Worm (Caenorhabditis elegans) whole organism, young adult: ENCODE measurements around the gene lst-6.

Source experiments
- B0261.1 ChIP-seq: sonication (generic microtip); optimal IDR thresholded peaks from 2 replicates; lab custom pipeline; 2016; ENCODE audit warnings: mild to moderate bottlenecking, missing genetic modification characterization, moderate library complexity, missing compliant biosample characterization
- C06A6.2 ChIP-seq: fragments of 200-800 bp; sonication (Bioruptor generic); conservative IDR thresholded peaks from 2 replicates; pipeline ENCODE4 v1.3.6; 2022; ENCODE audit warnings: missing genetic modification characterization, missing compliant biosample characterization
- C17E4.6 ChIP-seq: fragments of 200-800 bp; sonication (Bioruptor generic); IDR thresholded peaks from 2 replicates; pipeline ENCODE4 v1.3.6; 2022; ENCODE audit warnings: missing genetic modification reagents, missing genetic modification characterization, missing compliant biosample characterization
- F10E7.11 ChIP-seq: sonication (generic microtip); optimal IDR thresholded peaks from 2 replicates; lab custom pipeline; 2017; ENCODE audit warnings: mild to moderate bottlenecking, missing genetic modification characterization, moderate library complexity, missing compliant biosample characterization
- F33H1.4 ChIP-seq: fragments of 200-800 bp; sonication (Bioruptor generic); IDR thresholded peaks from 2 replicates; pipeline ENCODE4 v1.3.6; 2022; ENCODE audit warnings: missing genetic modification reagents, missing genetic modification characterization, missing compliant biosample characterization
- T26A5.8 ChIP-seq: sonication (generic microtip); optimal IDR thresholded peaks from 2 replicates; lab custom pipeline; 2016; ENCODE audit warnings: missing genetic modification characterization, missing compliant biosample characterization
- Y67H2A.10 ChIP-seq: fragments of 200-800 bp; sonication (Bioruptor generic); conservative IDR thresholded peaks from 2 replicates; pipeline ENCODE4 v1.3.6; 2022; ENCODE audit warnings: missing genetic modification reagents, missing genetic modification characterization, missing compliant biosample characterization
- Y95B8A.8 ChIP-seq: fragments of 200-800 bp; sonication (Bioruptor generic); IDR thresholded peaks from 2 replicates; pipeline ENCODE4 v1.3.6; 2022; ENCODE audit warnings: missing genetic modification reagents, missing genetic modification characterization, missing compliant biosample characterization
- ZK185.1 ChIP-seq: sonication (generic microtip); optimal IDR thresholded peaks from 2 replicates; lab custom pipeline; 2016; ENCODE audit warnings: mild to moderate bottlenecking, missing genetic modification characterization, missing compliant biosample characterization; ENCODE audit not compliant: poor library complexity, severe bottlenecking
- akir-1 ChIP-seq: fragments of 200-800 bp; sonication (Bioruptor generic); optimal IDR thresholded peaks from 2 replicates; lab custom pipeline; 2018; ENCODE audit warnings: mild to moderate bottlenecking, missing genetic modification characterization, moderate library complexity, missing compliant biosample characterization
- ama-1 ChIP-seq, 3 experiments: fragments of 150-350 bp in 1 of 3; sonication (generic microtip) in 2 of 3; optimal IDR thresholded peaks; 2 replicates each; lab custom pipeline; 2014 to 2018; ENCODE audit warnings: missing biosample characterization in 2 of 3, missing genetic modification characterization in 2 of 3, missing genetic modification reagents in 2 of 3
- aptf-3 ChIP-seq: fragments of 200-800 bp; sonication (Bioruptor generic); IDR thresholded peaks from 2 replicates; pipeline ENCODE4 v1.3.6; 2022; ENCODE audit warnings: missing genetic modification characterization, missing compliant biosample characterization
- atf-7 ChIP-seq: sonication (generic microtip); optimal IDR thresholded peaks from 2 replicates; lab custom pipeline; 2017; ENCODE audit warnings: mild to moderate bottlenecking, missing genetic modification characterization, missing compliant biosample characterization
- bed-2 ChIP-seq: fragments of 200-800 bp; sonication (Bioruptor generic); IDR thresholded peaks from 2 replicates; pipeline ENCODE4 v1.3.6; 2022; ENCODE audit warnings: missing genetic modification reagents, missing genetic modification characterization, missing compliant biosample characterization
- cebp-2 ChIP-seq: fragments of 200-800 bp; sonication (Bioruptor generic); IDR thresholded peaks from 2 replicates; pipeline ENCODE4 v1.3.6; 2022; ENCODE audit warnings: missing genetic modification characterization, missing compliant biosample characterization
- chd-7 ChIP-seq: sonication (generic microtip); optimal IDR thresholded peaks from 2 replicates; lab custom pipeline; 2016; ENCODE audit warnings: mild to moderate bottlenecking, missing genetic modification characterization, moderate library complexity, missing compliant biosample characterization
- die-1 ChIP-seq: sonication (generic microtip); optimal IDR thresholded peaks from 2 replicates; lab custom pipeline; 2016; ENCODE audit warnings: missing genotype, mild to moderate bottlenecking, missing genetic modification characterization, missing compliant biosample characterization
- dox-1 ChIP-seq: fragments of 200-800 bp; sonication (Bioruptor generic); IDR thresholded peaks from 2 replicates; pipeline ENCODE4 v1.3.6; 2022; ENCODE audit warnings: missing genetic modification reagents, missing genetic modification characterization, missing compliant biosample characterization
- dpl-1 ChIP-seq: fragments of 150-350 bp; optimal IDR thresholded peaks from 2 replicates; lab custom pipeline; 2014; ENCODE audit warnings: missing biosample characterization, missing genetic modification reagents, missing genetic modification characterization
- efl-1 ChIP-seq: fragments of 150-350 bp; optimal IDR thresholded peaks from 2 replicates; lab custom pipeline; 2014; ENCODE audit warnings: missing biosample characterization, missing genetic modification reagents, missing genetic modification characterization
- ekl-4 ChIP-seq: fragments of 200-800 bp; sonication (Bioruptor generic); IDR thresholded peaks from 2 replicates; pipeline ENCODE4 v1.3.6; 2022; ENCODE audit warnings: missing genetic modification reagents, missing genetic modification characterization, missing compliant biosample characterization
- ets-4 ChIP-seq: fragments of 200-800 bp; sonication (Bioruptor generic); optimal IDR thresholded peaks from 2 replicates; lab custom pipeline; 2018; ENCODE audit warnings: mild to moderate bottlenecking, missing genetic modification characterization, missing compliant biosample characterization
- hlh-26 ChIP-seq: fragments of 200-800 bp; sonication (Bioruptor generic); conservative IDR thresholded peaks from 2 replicates; pipeline ENCODE4 v1.3.6; 2022; ENCODE audit warnings: missing genetic modification reagents, missing genetic modification characterization, missing compliant biosample characterization
- lag-1 ChIP-seq: fragments of 200-800 bp; sonication (Bioruptor generic); IDR thresholded peaks from 2 replicates; pipeline ENCODE4 v1.3.6; 2022; ENCODE audit warnings: missing genetic modification reagents, missing genetic modification characterization, missing compliant biosample characterization
- lin-26 ChIP-seq: fragments of 200-800 bp; sonication (Bioruptor generic); IDR thresholded peaks from 2 replicates; pipeline ENCODE4 v1.3.6; 2022; ENCODE audit warnings: missing genetic modification reagents, missing genetic modification characterization, missing compliant biosample characterization
- lin-35 ChIP-seq, 3 experiments: fragments of 150-350 bp in 2 of 3; sonication (generic microtip) in 1 of 3; optimal IDR thresholded peaks; 2 replicates each; lab custom pipeline; 2014 to 2018; ENCODE audit warnings: missing biosample characterization in 3 of 3, missing genetic modification characterization in 3 of 3, missing genetic modification reagents in 3 of 3
- lin-40 ChIP-seq: sonication (generic microtip); optimal IDR thresholded peaks from 2 replicates; lab custom pipeline; 2016; ENCODE audit warnings: missing genetic modification characterization, mild to moderate bottlenecking, missing compliant biosample characterization, missing genotype, missing genetic modification reagents
- lin-54 ChIP-seq: fragments of 200-800 bp; sonication (Bioruptor generic); optimal IDR thresholded peaks from 2 replicates; lab custom pipeline; 2018; ENCODE audit warnings: mild to moderate bottlenecking, missing genetic modification characterization, missing compliant biosample characterization
- lsl-1 ChIP-seq: fragments of 200-800 bp; sonication (Bioruptor generic); optimal IDR thresholded peaks from 2 replicates; lab custom pipeline; 2018; ENCODE audit warnings: mild to moderate bottlenecking, missing genetic modification characterization, moderate library complexity, missing compliant biosample characterization
- lsy-27 ChIP-seq: sonication (generic microtip); optimal IDR thresholded peaks from 2 replicates; lab custom pipeline; 2017; ENCODE audit warnings: missing genetic modification characterization, mild to moderate bottlenecking, missing compliant biosample characterization, antibody characterized with exemption, missing genotype, borderline replicate concordance; ENCODE audit not compliant: insufficient read depth
- madf-3 ChIP-seq: fragments of 200-800 bp; sonication (Bioruptor generic); IDR thresholded peaks from 2 replicates; pipeline ENCODE4 v1.3.6; 2022; ENCODE audit warnings: missing genetic modification reagents, missing genetic modification characterization, missing compliant biosample characterization
- mcd-1 ChIP-seq: fragments of 200-800 bp; sonication (Bioruptor generic); IDR thresholded peaks from 2 replicates; pipeline ENCODE4 v1.3.6; 2022; ENCODE audit warnings: missing genetic modification reagents, missing genetic modification characterization, missing compliant biosample characterization
- mel-28 ChIP-seq: sonication (generic microtip); optimal IDR thresholded peaks from 2 replicates; lab custom pipeline; 2016; ENCODE audit warnings: borderline replicate concordance, mild to moderate bottlenecking, missing genetic modification characterization, missing compliant biosample characterization
- mes-4 ChIP-seq: sonication (generic microtip); optimal IDR thresholded peaks from 2 replicates; lab custom pipeline; 2016; ENCODE audit warnings: missing genotype, missing genetic modification characterization, missing compliant biosample characterization
- nfya-1 ChIP-seq: sonication (generic microtip); optimal IDR thresholded peaks from 2 replicates; lab custom pipeline; 2017; ENCODE audit warnings: antibody characterized with exemption, missing compliant biosample characterization, missing genetic modification characterization, borderline replicate concordance; ENCODE audit not compliant: insufficient read depth
- nfyb-1 ChIP-seq: fragments of 200-800 bp; sonication (Bioruptor generic); IDR thresholded peaks from 2 replicates; pipeline ENCODE4 v1.3.6; 2022; ENCODE audit warnings: missing genetic modification reagents, missing genetic modification characterization, missing compliant biosample characterization
- nhr-27 ChIP-seq: fragments of 200-800 bp; sonication (Bioruptor generic); optimal IDR thresholded peaks from 2 replicates; lab custom pipeline; 2018; ENCODE audit warnings: mild to moderate bottlenecking, missing genetic modification characterization, moderate library complexity, missing compliant biosample characterization
- rcor-1 ChIP-seq: fragments of 200-800 bp; sonication (Bioruptor generic); IDR thresholded peaks from 2 replicates; pipeline ENCODE4 v1.3.6; 2022; ENCODE audit warnings: missing genetic modification reagents, missing genetic modification characterization, missing compliant biosample characterization
- sea-2 ChIP-seq: fragments of 200-800 bp; sonication (Bioruptor generic); IDR thresholded peaks from 2 replicates; pipeline ENCODE4 v1.3.6; 2022; ENCODE audit warnings: missing genetic modification characterization, missing compliant biosample characterization
- snpc-1.1 ChIP-seq: sonication (generic microtip); optimal IDR thresholded peaks from 2 replicates; lab custom pipeline; 2017; ENCODE audit warnings: missing genetic modification characterization, mild to moderate bottlenecking, missing compliant biosample characterization, antibody characterized with exemption, moderate library complexity, missing genotype, missing genetic modification reagents; ENCODE audit not compliant: insufficient read depth
- snpc-1.3 ChIP-seq: sonication (generic microtip); optimal IDR thresholded peaks from 2 replicates; lab custom pipeline; 2017; ENCODE audit warnings: missing genetic modification characterization, mild to moderate bottlenecking, missing compliant biosample characterization, antibody characterized with exemption, moderate library complexity, missing genotype, missing genetic modification reagents; ENCODE audit not compliant: insufficient read depth
- snpc-3.4 ChIP-seq: sonication (generic microtip); optimal IDR thresholded peaks from 2 replicates; lab custom pipeline; 2017; ENCODE audit warnings: missing genetic modification characterization, mild to moderate bottlenecking, missing compliant biosample characterization, antibody characterized with exemption, moderate library complexity, missing genotype, missing genetic modification reagents
- tbp1 ChIP-seq: fragments of 200-800 bp; sonication (Bioruptor generic); optimal IDR thresholded peaks from 2 replicates; lab custom pipeline; 2018; ENCODE audit warnings: mild to moderate bottlenecking, missing genetic modification characterization, missing compliant biosample characterization
- ztf-22 ChIP-seq: fragments of 200-800 bp; sonication (Bioruptor generic); optimal IDR thresholded peaks from 2 replicates; lab custom pipeline; 2018; ENCODE audit warnings: mild to moderate bottlenecking, missing genetic modification characterization, moderate library complexity, missing compliant biosample characterization
- ztf-3 ChIP-seq: fragments of 200-800 bp; sonication (Bioruptor generic); optimal IDR thresholded peaks from 2 replicates; lab custom pipeline; 2018; ENCODE audit warnings: mild to moderate bottlenecking, missing genetic modification characterization, missing compliant biosample characterization
- ztf-6 ChIP-seq: fragments of 200-800 bp; sonication (Bioruptor generic); IDR thresholded peaks from 2 replicates; pipeline ENCODE4 v1.3.6; 2022; ENCODE audit warnings: missing genetic modification reagents, missing genetic modification characterization, missing compliant biosample characterization

The lst-6 gene

DNA sequence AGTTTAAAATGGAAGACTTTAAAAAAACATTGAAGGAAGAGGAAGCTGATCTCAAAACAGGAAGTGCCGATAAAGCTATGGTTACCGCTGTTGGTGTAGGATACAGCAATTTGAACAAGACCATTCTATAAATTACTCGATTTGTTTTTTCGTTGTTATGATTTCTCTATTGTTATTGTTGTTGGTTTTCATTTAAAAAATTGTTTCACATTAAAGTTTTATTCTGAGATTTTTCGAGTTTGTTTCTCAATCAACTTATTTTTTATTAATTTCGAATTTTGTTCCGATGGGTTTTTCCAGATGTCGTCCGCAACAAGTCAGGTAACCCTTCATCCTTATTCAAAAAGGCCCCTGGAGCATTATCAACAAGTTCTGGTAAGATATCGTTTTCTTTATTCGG, 29.5 kb upstream of the lst-6 start, which contains the start of gene ZK1127.12:
ZK1127.12 (plus strand) TSS at position 301 of the 400 bp plus-strand sequence.
- TF ChIP-seq chd-7 (tag; lab: Kevin White, UChicago), result no peak
- TF ChIP-seq dox-1 (GFP tag; lab: Robert Waterston, UW), result no peak
- TF ChIP-seq ekl-4 (GFP tag; lab: Robert Waterston, UW), result no peak
- TF ChIP-seq akir-1 (GFP tag; lab: Kevin White, UChicago), result no peak
- no peak for TF ChIP-seq aptf-3 (GFP tag; lab: Robert Waterston, UW)
- TF ChIP-seq ets-4 (GFP tag; lab: Kevin White, UChicago), result no peak
- TF ChIP-seq ZK185.1 (tag; lab: Kevin White, UChicago), result no peak
- TF ChIP-seq mes-4 (tag; lab: Kevin White, UChicago), result no peak
- TF ChIP-seq lin-35 (GFP tag; optimal IDR thresholded peaks at IDR 0.05; lab: Kevin White, UChicago), result no peak
- TF ChIP-seq F10E7.11 (tag; lab: Kevin White, UChicago), result no peak
- no peak for TF ChIP-seq lin-40 (tag; lab: Kevin White, UChicago)
- no peak for TF ChIP-seq Y95B8A.8
- no peak for TF ChIP-seq lsy-27
- TF ChIP-seq ztf-22, result no peak
- no peak for TF ChIP-seq B0261.1
- TF ChIP-seq lsl-1 (GFP tag; lab: Kevin White, UChicago), result no peak
- TF ChIP-seq sea-2 (GFP tag; lab: Robert Waterston, UW), result no peak
- TF ChIP-seq nfyb-1 (GFP tag; lab: Robert Waterston, UW), result no peak
- no peak for TF ChIP-seq nfya-1

DNA sequence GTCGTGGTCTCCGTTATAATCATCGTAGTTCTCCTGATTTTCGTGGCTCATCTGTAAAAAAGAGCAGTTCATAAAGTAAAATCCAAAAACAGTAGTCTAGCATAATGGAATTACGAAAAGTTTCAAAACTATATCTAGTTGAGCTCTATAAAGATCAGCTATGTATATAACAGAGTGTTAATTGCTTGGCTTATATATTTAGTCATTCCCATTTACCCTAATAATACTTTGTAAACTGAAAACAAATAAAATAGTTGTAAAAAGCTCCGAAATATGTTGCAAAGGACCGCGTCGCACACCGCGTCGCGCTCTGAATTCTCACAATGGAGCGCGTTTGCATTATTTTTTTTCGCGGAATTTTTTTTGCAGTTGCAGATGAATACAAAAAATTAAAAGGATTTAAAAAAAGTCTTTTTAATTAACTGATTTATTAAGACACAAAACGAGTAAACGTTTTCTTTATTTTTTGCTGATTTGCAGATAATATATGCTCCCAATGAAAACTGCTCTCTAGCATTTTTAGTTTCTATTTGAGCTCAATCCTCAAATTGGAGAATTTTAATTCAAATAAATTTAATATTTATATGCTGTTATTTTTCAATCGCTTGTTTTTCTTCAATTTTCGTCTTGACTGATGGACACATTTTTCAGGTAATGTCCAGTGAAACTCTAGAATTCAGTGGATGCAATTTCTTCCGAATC, 27.9 kb upstream of the lst-6 start, which contains the start of the genes tcer-1 and ZK1127.5:
tcer-1 (minus strand) TSS at position 51 of the 702 bp plus-strand sequence.
ZK1127.5 (plus strand) TSS at position 652 of the 702 bp plus-strand sequence.
- TF ChIP-seq rcor-1 (GFP tag; lab: Robert Waterston, UW) (no peak), snpc-1.3 (peak; percentile 56), mcd-1 (GFP tag; lab: Robert Waterston, UW) (peak; percentile 94), lag-1 (GFP tag; lab: Robert Waterston, UW) (no peak), lin-54 (GFP tag; lab: Kevin White, UChicago) (peak; percentile 60), C06A6.2 (no peak), F33H1.4 (0 out of 2 replicates have a peak, but pooled peaks have one; percentile 44), ztf-6 (GFP tag; lab: Robert Waterston, UW) (no peak), bed-2 (GFP tag; lab: Robert Waterston, UW) (no peak), ztf-3 (GFP tag; lab: Kevin White, UChicago) (no peak), efl-1 (GFP tag; lab: Kevin White, UChicago) (peak; percentile 87), C17E4.6 (GFP tag; lab: Robert Waterston, UW) (no peak), snpc-1.1 (tag; lab: Kevin White, UChicago) (peak; percentile 31), snpc-3.4 (peak; percentile 47), nhr-27 (tag; lab: Kevin White, UChicago) (no peak), cebp-2 (GFP tag; lab: Robert Waterston, UW) (no peak), T26A5.8 (no peak), atf-7 (tag; lab: Kevin White, UChicago) (no peak), F10E7.11 (tag; lab: Kevin White, UChicago) (no peak), hlh-26 (no peak), lin-26 (GFP tag; lab: Robert Waterston, UW) (no peak), madf-3 (GFP tag; lab: Robert Waterston, UW) (peak; percentile 95), mel-28 (tag; lab: Kevin White, UChicago) (no peak), die-1 (no peak), ama-1 (optimal IDR thresholded peaks at IDR 0.05; lab: Kevin White, UChicago) (no peak), ama-1 (GFP tag; optimal IDR thresholded peaks at IDR 0.05; lab: Kevin White, UChicago) (no peak), nfyb-1 (GFP tag; lab: Robert Waterston, UW) (no peak), Y67H2A.10 (GFP tag; lab: Robert Waterston, UW) (no peak), tbp1 (peak; percentile 26), dpl-1 (GFP tag; lab: Kevin White, UChicago) (peak; percentile 63)
